Worm (Caenorhabditis elegans): ENCODE results near the gene mog-5.

- TF ChIP-seq snpc-4 (tag; optimal IDR thresholded peaks at IDR 0.05) (no peak), sptf-1 (tag; optimal IDR thresholded peaks at IDR 0.05) (no peak)
These were observed 14.7 kb downstream of the mog-5 start, which contains the start of the genes EEED8.14 and EEED8.3 for ce11 chrII:5414040-5414439.

All from whole organism, mixed stage, embryonic.